Comparison of ENCODE assay signal across 3 fruit fly cellular contexts in genomic region chr3L:3965102-3965501, dm6.
TF ChIP-seq lines count a peak whose summit lies in the region.

No protein-coding gene starts in this region.

- no peak for TF ChIP-seq CTCF in whole organism, embryonic (GFP tag; optimal IDR thresholded peaks at IDR 0.05; lab: Kevin White, UChicago)

TF ChIP-seq in whole organism, embryonic, 481 proteins besides CTCF, POLR2A, EP300 and RAD21 (continues in another document):
- TF ChIP-seq CG5180 (GFP tag; optimal IDR thresholded peaks at IDR 0.05; lab: Kevin White, UChicago) (no peak), HmgD (GFP tag; optimal IDR thresholded peaks at IDR 0.05; lab: Kevin White, UChicago) (no peak), Vsx1 (GFP tag; optimal IDR thresholded peaks at IDR 0.05; lab: Kevin White, UChicago) (no peak), row (GFP tag; IDR thresholded peaks at IDR 0.05; lab: Robert Waterston, UW) (no peak), CG7357 (GFP tag; IDR thresholded peaks at IDR 0.05; lab: Robert Waterston, UW) (no peak), Hr51 (GFP tag; optimal IDR thresholded peaks at IDR 0.05; lab: Kevin White, UChicago) (no peak), fu2 (GFP tag; optimal IDR thresholded peaks at IDR 0.05; lab: Kevin White, UChicago) (no peak), chinmo (GFP tag; IDR thresholded peaks at IDR 0.05; lab: Robert Waterston, UW; ENCODE audit: partially characterized antibody) (0 out of 4 replicates have a peak, but pooled peaks have one; percentile 31), Pdp1 (GFP tag; optimal IDR thresholded peaks at IDR 0.05; lab: Kevin White, UChicago) (peak in 1 of 2 experiments; percentile 90), cato (GFP tag; optimal IDR thresholded peaks at IDR 0.05; lab: Kevin White, UChicago; ENCODE audit: borderline replicate concordance) (no peak), scrt (GFP tag; optimal IDR thresholded peaks at IDR 0.05; lab: Kevin White, UChicago) (peak; percentile 100), CG7745 (tag; optimal IDR thresholded peaks at IDR 0.05; lab: Kevin White, UChicago) (no peak), Drgx (GFP tag; IDR thresholded peaks at IDR 0.05; lab: Robert Waterston, UW) (no peak), CG3838 (GFP tag; optimal IDR thresholded peaks at IDR 0.05; lab: Kevin White, UChicago) (no peak), CG12769 (tag; optimal IDR thresholded peaks at IDR 0.05; lab: Kevin White, UChicago) (no peak), sens (GFP tag; lab: Kevin White, UChicago) (no peak), dati (GFP tag; IDR thresholded peaks at IDR 0.05; lab: Robert Waterston, UW) (no peak), CG18619 (GFP tag; optimal IDR thresholded peaks at IDR 0.05; lab: Kevin White, UChicago) (no peak), trem (tag; optimal IDR thresholded peaks at IDR 0.05; lab: Kevin White, UChicago) (no peak), Deaf1 (tag; optimal IDR thresholded peaks at IDR 0.05; lab: Kevin White, UChicago) (peak; percentile 19), z (GFP tag; IDR thresholded peaks at IDR 0.05; lab: Robert Waterston, UW) (0 out of 3 replicates have a peak, but pooled peaks have one; percentile 5), CG34224 (GFP tag; IDR thresholded peaks at IDR 0.05; lab: Robert Waterston, UW; ENCODE audit: partially characterized antibody) (no peak), CG7786 (GFP tag; optimal IDR thresholded peaks at IDR 0.05; lab: Kevin White, UChicago) (no peak), fd3F (GFP tag; optimal IDR thresholded peaks at IDR 0.05; lab: Kevin White, UChicago) (no peak), amos (GFP tag; IDR thresholded peaks at IDR 0.05; lab: Robert Waterston, UW; ENCODE audit: partially characterized antibody) (no peak), Trl (optimal IDR thresholded peaks at IDR 0.05; lab: Kevin White, UChicago) (peak in 1 of 2 experiments; percentile 15), Trl (GFP tag; optimal IDR thresholded peaks at IDR 0.05; lab: Kevin White, UChicago) (no peak), CG43689 (GFP tag; IDR thresholded peaks at IDR 0.05; lab: Robert Waterston, UW) (no peak), wor (GFP tag; IDR thresholded peaks at IDR 0.05; lab: Robert Waterston, UW) (no peak), Doc3 (GFP tag; IDR thresholded peaks at IDR 0.05; lab: Robert Waterston, UW; ENCODE audit: partially characterized antibody) (no peak)

TF ChIP-seq in whole organism, prepupa, 60 proteins besides CTCF, POLR2A, EP300 and RAD21:
- peak; percentile 15 for TF ChIP-seq vri (GFP tag; optimal IDR thresholded peaks at IDR 0.05; lab: Kevin White, UChicago)
- TF ChIP-seq ss (GFP tag; optimal IDR thresholded peaks at IDR 0.05; lab: Kevin White, UChicago) = no peak
TF ChIP-seq in whole organism, prepupa: peak in this region for 1.

TF ChIP-seq in whole organism, pupa, 21 proteins besides CTCF, POLR2A, EP300 and RAD21:
- TF ChIP-seq gl (tag; optimal IDR thresholded peaks at IDR 0.05; lab: Kevin White, UChicago) (no peak), Pif1B (GFP tag; optimal IDR thresholded peaks at IDR 0.05; lab: Kevin White, UChicago) (no peak), CG10348 (GFP tag; IDR thresholded peaks at IDR 0.05; lab: Robert Waterston, UW) (no peak), CG12605 (GFP tag; IDR thresholded peaks at IDR 0.05; lab: Robert Waterston, UW) (peak; percentile 92), CG8159 (tag; optimal IDR thresholded peaks at IDR 0.05; lab: Kevin White, UChicago) (no peak)
TF ChIP-seq in whole organism, pupa: peak in this region for 1.
